Worm (Caenorhabditis elegans): ENCODE measurements around the gene B0222.15.

B0222.15 gene

DNA sequence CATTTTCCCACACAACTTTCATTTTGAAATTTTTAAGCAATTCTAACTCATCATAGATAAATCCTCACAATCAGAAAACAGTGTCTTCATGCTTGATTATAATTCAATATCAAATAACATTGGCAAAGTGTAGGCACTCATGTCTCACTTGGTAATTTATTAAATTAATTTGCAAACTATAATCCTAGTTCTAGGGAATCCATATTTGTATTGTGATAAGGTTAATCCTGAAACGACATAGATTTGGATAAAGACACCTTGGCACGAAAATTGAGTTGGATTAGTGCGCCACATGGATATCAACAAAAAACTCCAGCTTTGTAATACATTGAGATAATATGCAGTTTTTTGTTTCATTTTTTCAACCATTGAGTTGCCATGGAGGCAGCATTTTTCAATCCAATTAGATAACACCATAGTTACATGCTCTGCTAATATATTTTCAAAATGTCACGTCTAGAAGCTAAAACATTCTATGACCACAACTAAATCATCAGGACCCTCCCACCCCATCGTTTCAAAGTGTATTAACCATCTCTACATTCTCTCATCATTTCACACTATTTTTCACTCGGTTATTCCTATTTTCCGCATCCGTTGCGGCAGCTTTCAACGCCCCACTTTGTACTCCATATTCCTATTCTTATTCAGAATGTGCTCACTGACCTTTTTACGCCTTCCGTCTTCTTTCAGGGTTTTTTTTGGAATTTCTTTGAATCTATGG lies 27.3 kb upstream of the B0222.15 start:
- TF ChIP-seq aha-1 (tag) (peak; percentile 8), madf-5 (GFP tag; IDR thresholded peaks at IDR 0.05) (no peak)

DNA sequence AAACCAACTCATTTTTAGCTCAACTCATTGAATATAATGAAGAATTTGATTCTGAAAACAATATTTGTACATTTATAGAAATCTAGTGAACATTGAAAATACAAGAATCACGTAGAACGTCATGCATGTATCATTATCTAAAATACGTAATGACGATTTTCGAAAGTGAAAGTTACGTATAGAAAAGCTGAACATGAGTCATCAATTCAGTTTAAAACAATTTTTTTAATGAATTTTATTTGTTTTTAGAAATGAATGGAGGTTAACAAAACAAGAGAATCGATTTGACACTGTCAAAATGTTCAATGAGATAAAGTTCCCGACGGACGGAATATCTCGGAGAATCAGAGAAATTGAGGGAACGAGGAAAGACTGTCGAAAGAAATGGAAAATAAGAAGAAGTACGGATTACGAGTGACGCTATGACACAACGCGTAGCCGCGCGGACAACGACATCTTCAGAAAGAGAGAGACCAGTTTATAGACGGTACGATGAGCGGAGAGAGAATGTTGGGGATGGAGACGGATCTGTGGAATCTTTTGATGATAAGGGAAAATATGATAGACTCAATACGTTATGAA lies 25.2 kb upstream of the B0222.15 start, which contains the start of gene ptr-1:
ptr-1 (minus strand) TSS at position 51 of the 582 bp plus-strand sequence.
- no peak for TF ChIP-seq madf-5 (GFP tag; IDR thresholded peaks at IDR 0.05)
- no peak for TF ChIP-seq unc-62 (GFP tag; optimal IDR thresholded peaks at IDR 0.05 in 1 of 2)
- no peak for TF ChIP-seq unc-62 (tag; optimal IDR thresholded peaks at IDR 0.05)
- TF ChIP-seq mxl-2 (GFP tag; conservative IDR thresholded peaks at IDR 0.05), result no peak
- TF ChIP-seq lsy-2 (tag; optimal IDR thresholded peaks at IDR 0.05), result no peak
- TF ChIP-seq nhr-48 (tag; optimal IDR thresholded peaks at IDR 0.05), result no peak
- no peak for TF ChIP-seq ctbp-1 (GFP tag; IDR thresholded peaks at IDR 0.05)
- no peak for TF ChIP-seq ama-1 (optimal IDR thresholded peaks at IDR 0.05)
- no peak for TF ChIP-seq dmd-8 (GFP tag; IDR thresholded peaks at IDR 0.05)
- no peak for TF ChIP-seq rbr-2 (tag; optimal IDR thresholded peaks at IDR 0.05)
- no peak for TF ChIP-seq dmd-9 (GFP tag; IDR thresholded peaks at IDR 0.05)
- TF ChIP-seq jun-1 (tag; optimal IDR thresholded peaks at IDR 0.05), result no peak
- TF ChIP-seq snpc-4 (tag; optimal IDR thresholded peaks at IDR 0.05), result no peak
- TF ChIP-seq spr-3 (GFP tag; optimal IDR thresholded peaks at IDR 0.05), result no peak

DNA sequence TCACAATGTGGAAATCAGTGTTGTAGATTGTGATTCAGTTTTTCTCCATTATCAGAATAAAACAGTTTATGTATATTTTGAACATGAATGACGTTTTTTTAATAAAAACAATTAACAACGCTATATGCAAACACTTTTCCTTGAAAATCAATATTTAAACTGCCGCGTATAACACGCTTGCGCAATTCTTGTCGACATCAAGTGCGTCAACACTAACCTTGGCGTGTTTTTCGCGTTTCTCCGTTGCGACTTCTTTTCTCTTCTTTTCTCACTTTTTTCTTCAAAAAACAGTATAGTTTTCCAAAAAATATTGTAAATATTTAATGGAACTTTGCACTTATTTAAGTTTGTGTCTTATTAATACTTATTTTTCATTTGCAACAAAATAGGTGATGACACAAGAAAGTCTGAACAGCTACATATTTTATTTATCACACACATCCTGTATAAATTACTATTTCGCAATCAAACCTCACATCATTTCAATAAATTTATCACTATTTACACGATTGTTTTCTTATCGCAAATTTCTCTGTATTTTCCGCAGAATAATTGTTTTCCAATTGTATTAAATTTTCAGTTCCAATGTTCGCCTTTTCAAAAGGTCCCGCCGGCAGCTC lies 18.7 kb upstream of the B0222.15 start, which contains the start of gene spas-1:
spas-1 (plus strand) TSS at position 572 of the 620 bp plus-strand sequence.
- peak in 1 of 2 experiments; percentile 20 for TF ChIP-seq daf-16 (GFP tag; optimal IDR thresholded peaks at IDR 0.05)
- peak; percentile 27 for TF ChIP-seq daf-16 (tag; optimal IDR thresholded peaks at IDR 0.05)
- TF ChIP-seq nhr-48 (tag; optimal IDR thresholded peaks at IDR 0.05), result peak; percentile 74
- peak; percentile 50 for TF ChIP-seq F37D6.2 (tag; optimal IDR thresholded peaks at IDR 0.05)
- TF ChIP-seq mxl-3 (GFP tag; optimal IDR thresholded peaks at IDR 0.05), result peak; percentile 50
- TF ChIP-seq T20F7.1 (GFP tag; optimal IDR thresholded peaks at IDR 0.05), result peak; percentile 87
- no peak for TF ChIP-seq ceh-28 (tag; optimal IDR thresholded peaks at IDR 0.05)
- peak; percentile 51 for TF ChIP-seq spr-1 (tag; optimal IDR thresholded peaks at IDR 0.05)
- no peak for TF ChIP-seq pha-4 (GFP tag; IDR thresholded peaks at IDR 0.05)
- TF ChIP-seq pha-4 (tag; optimal IDR thresholded peaks at IDR 0.05), result peak; percentile 54
- TF ChIP-seq ama-1 (optimal IDR thresholded peaks at IDR 0.05), result no peak
- no peak for TF ChIP-seq snpc-4 (tag; optimal IDR thresholded peaks at IDR 0.05)
- TF ChIP-seq T26A8.4 (GFP tag; IDR thresholded peaks at IDR 0.05), result peak; percentile 88
- peak; percentile 44 for TF ChIP-seq jun-1 (tag; optimal IDR thresholded peaks at IDR 0.05)
- no peak for TF ChIP-seq lin-1 (GFP tag; IDR thresholded peaks at IDR 0.05)
- TF ChIP-seq rbr-2 (tag; optimal IDR thresholded peaks at IDR 0.05), result peak; percentile 86
- TF ChIP-seq aha-1 (tag), result peak; percentile 85
- TF ChIP-seq hmg-1.1 (GFP tag; IDR thresholded peaks at IDR 0.05), result peak; percentile 65
- TF ChIP-seq nhr-28 (tag; optimal IDR thresholded peaks at IDR 0.05), result peak; percentile 74
- peak; percentile 94 for TF ChIP-seq dve-1 (tag; optimal IDR thresholded peaks at IDR 0.05; ENCODE audit: insufficient read depth)
- no peak for TF ChIP-seq ceh-62 (tag; optimal IDR thresholded peaks at IDR 0.05)
- TF ChIP-seq skn-1 (tag; optimal IDR thresholded peaks at IDR 0.05), result no peak
- peak; percentile 47 for TF ChIP-seq ztf-7 (tag; optimal IDR thresholded peaks at IDR 0.05)
- TF ChIP-seq ctbp-1 (GFP tag; IDR thresholded peaks at IDR 0.05), result peak; percentile 76
- TF ChIP-seq nhr-77 (tag; optimal IDR thresholded peaks at IDR 0.05), result peak; percentile 92
- peak; percentile 54 for TF ChIP-seq zip-2 (tag; optimal IDR thresholded peaks at IDR 0.05)
- no peak for TF ChIP-seq zip-11 (GFP tag; IDR thresholded peaks at IDR 0.05)
- peak; percentile 34 for TF ChIP-seq pqm-1 (tag; optimal IDR thresholded peaks at IDR 0.05)
- TF ChIP-seq nhr-11 (tag; optimal IDR thresholded peaks at IDR 0.05), result peak; percentile 74
- peak; percentile 97 for TF ChIP-seq dpl-1 (GFP tag; optimal IDR thresholded peaks at IDR 0.05)
- TF ChIP-seq Y75B8A.6 (GFP tag; IDR thresholded peaks at IDR 0.05), result no peak
- TF ChIP-seq mdl-1 (tag; optimal IDR thresholded peaks at IDR 0.05), result peak in 1 of 2 experiments; percentile 35
- TF ChIP-seq zfp-3 (GFP tag; conservative IDR thresholded peaks at IDR 0.05), result 0 out of 2 replicates have a peak, but pooled peaks have one; percentile 19
- peak; percentile 80 for TF ChIP-seq hlh-11 (tag; optimal IDR thresholded peaks at IDR 0.05)
- TF ChIP-seq dmd-6 (GFP tag; IDR thresholded peaks at IDR 0.05), result peak; percentile 57
- TF ChIP-seq mdt-29 (GFP tag; IDR thresholded peaks at IDR 0.05), result no peak
- no peak for TF ChIP-seq ztf-11 (tag; optimal IDR thresholded peaks at IDR 0.05)
- TF ChIP-seq zfp-2 (tag; optimal IDR thresholded peaks at IDR 0.05), result peak; percentile 37

Data from whole organism, L4 larva.